Fruit fly (Drosophila melanogaster) whole organism, adult: ENCODE data around the gene HP4.

Source experiments
- CG11617 ChIP-seq: fragments of 200-800 bp; sonication (Bioruptor generic); optimal IDR thresholded peaks from 2 replicates; lab custom pipeline; 2017; ENCODE audit warnings: mild to moderate bottlenecking, missing biosample characterization, missing genetic modification reagents, missing genetic modification characterization
- CG12768 ChIP-seq: fragments of 200-800 bp; sonication (Bioruptor generic); optimal IDR thresholded peaks from 2 replicates; lab custom pipeline; 2017; ENCODE audit warnings: missing biosample characterization, missing genetic modification characterization, mild to moderate bottlenecking, moderate library complexity, missing genetic modification reagents
- CG14711 ChIP-seq: fragments of 200-800 bp; sonication (Bioruptor generic); optimal IDR thresholded peaks from 2 replicates; lab custom pipeline; 2018; ENCODE audit warnings: missing biosample characterization, mild to moderate bottlenecking, missing genetic modification characterization, moderate library complexity
- CG1620 ChIP-seq: fragments of 200-800 bp; sonication (Bioruptor generic); optimal IDR thresholded peaks from 2 replicates; lab custom pipeline; 2016; ENCODE audit warnings: missing biosample characterization, missing genetic modification characterization
- CG33017 ChIP-seq: fragments of 200-800 bp; sonication (Bioruptor generic); optimal IDR thresholded peaks from 2 replicates; lab custom pipeline; 2018; ENCODE audit warnings: missing biosample characterization, mild to moderate bottlenecking, missing genetic modification characterization, moderate library complexity
- CG5204 ChIP-seq: fragments of 200-800 bp; sonication (Bioruptor generic); optimal IDR thresholded peaks from 2 replicates; lab custom pipeline; 2016; ENCODE audit warnings: missing biosample characterization, missing genetic modification characterization
- CG7045 ChIP-seq: fragments of 200-800 bp; sonication (Bioruptor generic); optimal IDR thresholded peaks from 2 replicates; lab custom pipeline; 2017; ENCODE audit warnings: missing biosample characterization, mild to moderate bottlenecking, missing genetic modification characterization
- CG7101 ChIP-seq: fragments of 200-800 bp; sonication (Bioruptor generic); optimal IDR thresholded peaks from 2 replicates; lab custom pipeline; 2018; ENCODE audit warnings: missing biosample characterization, mild to moderate bottlenecking, missing genetic modification characterization, moderate library complexity
- Clk ChIP-seq: fragments of 200-800 bp; sonication (Bioruptor generic); optimal IDR thresholded peaks from 2 replicates; lab custom pipeline; 2017; ENCODE audit warnings: missing biosample characterization, missing genetic modification characterization
- Crg-1 ChIP-seq: fragments of 200-800 bp; sonication (Bioruptor generic); optimal IDR thresholded peaks from 2 replicates; lab custom pipeline; 2016; ENCODE audit warnings: missing biosample characterization, missing genetic modification characterization
- Hr96 ChIP-seq: fragments of 200-800 bp; sonication (Bioruptor generic); optimal IDR thresholded peaks from 2 replicates; lab custom pipeline; 2016; ENCODE audit warnings: missing biosample characterization, missing genetic modification characterization
- Mnt ChIP-seq: fragments of 200-800 bp; sonication (Bioruptor generic); optimal IDR thresholded peaks from 2 replicates; lab custom pipeline; 2016; ENCODE audit warnings: missing biosample characterization, mild to moderate bottlenecking, missing genetic modification characterization
- bab1 ChIP-seq: fragments of 200-800 bp; sonication (Bioruptor generic); optimal IDR thresholded peaks from 3 replicates; lab custom pipeline; 2019; ENCODE audit warnings: missing biosample characterization, mild to moderate bottlenecking, missing genetic modification characterization, moderate library complexity
- cic ChIP-seq: fragments of 200-800 bp; sonication (Bioruptor generic); optimal IDR thresholded peaks from 2 replicates; lab custom pipeline; 2017; ENCODE audit warnings: missing biosample characterization, mild to moderate bottlenecking, missing genetic modification characterization, moderate library complexity
- cnc ChIP-seq, 2 experiments: fragments of >200 bp; optimal IDR thresholded peaks; 2 replicates each; lab custom pipeline; 2017
- kay ChIP-seq: fragments of 200-800 bp; sonication (Bioruptor generic); peaks from one replicate; lab custom pipeline; 2016; ENCODE audit warnings: missing biosample characterization, missing genetic modification characterization, borderline replicate concordance
- ovo ChIP-seq: fragments of 200-800 bp; sonication (Bioruptor generic); optimal IDR thresholded peaks from 2 replicates; lab custom pipeline; 2016; ENCODE audit warnings: missing biosample characterization, missing genetic modification characterization
- pad ChIP-seq: fragments of 200-800 bp; sonication (Bioruptor generic); optimal IDR thresholded peaks from 3 replicates; lab custom pipeline; 2017; ENCODE audit warnings: missing biosample characterization, missing genetic modification characterization, mild to moderate bottlenecking, moderate library complexity, missing genetic modification reagents
- tj ChIP-seq: fragments of 200-800 bp; sonication (Bioruptor generic); optimal IDR thresholded peaks from 3 replicates; lab custom pipeline; 2017; ENCODE audit warnings: missing biosample characterization, mild to moderate bottlenecking, missing genetic modification characterization, moderate library complexity
- toe ChIP-seq: fragments of 200-800 bp; sonication (Bioruptor generic); optimal IDR thresholded peaks from 2 replicates; lab custom pipeline; 2016; ENCODE audit warnings: missing biosample characterization, missing genetic modification characterization

HP4 gene

dm6 chr3L:7940558-7941238, 35.3 kb downstream of the HP4 start:
- TF ChIP-seq Hr96 (GFP tag; lab: Kevin White, UChicago) (no peak), CG7101 (no peak), CG33017 (tag; lab: Kevin White, UChicago) (no peak), cic (GFP tag; lab: Kevin White, UChicago) (no peak), toe (no peak), CG12768 (no peak), Clk (no peak), ovo (GFP tag; lab: Kevin White, UChicago) (no peak), cnc (optimal IDR thresholded peaks at IDR 0.05; lab: Kevin White, UChicago) (no peak), bab1 (GFP tag; lab: Kevin White, UChicago) (no peak), CG7045 (GFP tag; lab: Kevin White, UChicago) (no peak), pad (no peak), Crg-1 (GFP tag; lab: Kevin White, UChicago) (no peak), CG11617 (GFP tag; lab: Kevin White, UChicago) (no peak), Mnt (GFP tag; lab: Kevin White, UChicago) (no peak), kay (GFP tag; lab: Kevin White, UChicago) (no peak), CG5204 (GFP tag; lab: Kevin White, UChicago) (no peak)

DNA sequence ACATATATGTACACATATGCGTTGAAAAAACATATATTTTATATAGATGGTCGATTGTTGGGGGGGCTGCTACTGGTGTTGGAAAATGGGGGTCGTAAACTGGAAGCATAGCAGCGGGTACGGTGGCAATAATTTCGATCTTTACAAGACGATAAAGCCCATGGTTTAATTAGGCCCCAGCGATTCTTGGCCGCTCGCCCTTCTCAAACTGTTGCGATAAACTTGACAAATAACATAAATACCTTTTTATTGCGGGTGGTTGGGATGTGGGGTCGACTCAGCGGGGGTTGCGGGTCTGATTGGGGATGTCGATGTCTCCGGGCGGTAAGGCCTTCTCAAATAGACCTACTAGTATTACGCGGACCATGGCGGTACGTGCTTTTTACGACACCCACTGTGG, 37.3 kb downstream of the HP4 start:
- TF ChIP-seq toe (no peak), CG33017 (tag; lab: Kevin White, UChicago) (no peak), CG12768 (no peak), CG1620 (no peak), Hr96 (GFP tag; lab: Kevin White, UChicago) (no peak), Clk (no peak), cnc (optimal IDR thresholded peaks at IDR 0.05; lab: Kevin White, UChicago) (no peak), kay (GFP tag; lab: Kevin White, UChicago) (no peak), ovo (GFP tag; lab: Kevin White, UChicago) (no peak), tj (GFP tag; lab: Kevin White, UChicago) (no peak), CG7045 (GFP tag; lab: Kevin White, UChicago) (no peak), CG5204 (GFP tag; lab: Kevin White, UChicago) (no peak), Mnt (GFP tag; lab: Kevin White, UChicago) (no peak), pad (no peak), CG11617 (GFP tag; lab: Kevin White, UChicago) (no peak), Crg-1 (GFP tag; lab: Kevin White, UChicago) (no peak)

- no peak for TF ChIP-seq toe
- peak; percentile 1 for TF ChIP-seq CG14711 (tag; lab: Kevin White, UChicago)
- peak; percentile 13 for TF ChIP-seq Mnt (GFP tag; lab: Kevin White, UChicago)
These were observed 39.9 kb downstream of the HP4 start, which contains the start of the genes syd and Srp9 for dm6 chr3L:7935933-7936494. Gene syd, minus strand, starts transcription at chr3L:7936120. Gene Srp9, plus strand, starts transcription at chr3L:7936373.

DNA sequence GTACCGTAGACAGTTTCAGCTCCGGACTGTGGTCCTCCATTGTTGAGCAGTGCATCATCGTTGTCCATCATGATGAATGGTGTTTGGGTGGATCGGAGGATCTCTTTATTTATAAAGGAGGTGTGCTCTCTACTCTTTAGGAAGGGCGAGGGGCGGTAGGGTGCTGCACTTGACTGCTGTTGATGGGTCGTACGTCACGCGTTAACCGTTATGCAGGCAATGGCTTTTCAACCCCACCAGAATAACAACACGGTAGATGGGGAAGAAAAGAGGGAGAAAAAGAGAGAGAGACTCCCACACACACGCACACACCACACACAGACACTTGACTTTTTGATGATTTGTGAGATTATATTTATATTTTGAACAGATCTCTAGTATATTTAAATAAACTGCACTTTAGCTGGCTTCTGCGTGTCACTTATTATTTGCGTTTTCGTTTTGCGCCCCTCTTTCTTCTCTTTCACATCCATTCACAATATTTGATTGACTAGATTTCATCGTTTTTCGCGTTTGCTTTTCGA, 40.5 kb downstream of the HP4 start:
- TF ChIP-seq Clk (no peak), pad (peak; percentile 46), cic (GFP tag; lab: Kevin White, UChicago) (no peak), Crg-1 (GFP tag; lab: Kevin White, UChicago) (no peak), CG11617 (GFP tag; lab: Kevin White, UChicago) (no peak), CG7101 (no peak), cnc (optimal IDR thresholded peaks at IDR 0.05; lab: Kevin White, UChicago) (no peak), ovo (GFP tag; lab: Kevin White, UChicago) (peak; percentile 93), Mnt (GFP tag; lab: Kevin White, UChicago) (no peak), CG1620 (no peak), CG14711 (tag; lab: Kevin White, UChicago) (no peak), Hr96 (GFP tag; lab: Kevin White, UChicago) (no peak), CG33017 (tag; lab: Kevin White, UChicago) (no peak), CG5204 (GFP tag; lab: Kevin White, UChicago) (no peak), tj (GFP tag; lab: Kevin White, UChicago) (no peak), CG12768 (no peak)

DNA sequence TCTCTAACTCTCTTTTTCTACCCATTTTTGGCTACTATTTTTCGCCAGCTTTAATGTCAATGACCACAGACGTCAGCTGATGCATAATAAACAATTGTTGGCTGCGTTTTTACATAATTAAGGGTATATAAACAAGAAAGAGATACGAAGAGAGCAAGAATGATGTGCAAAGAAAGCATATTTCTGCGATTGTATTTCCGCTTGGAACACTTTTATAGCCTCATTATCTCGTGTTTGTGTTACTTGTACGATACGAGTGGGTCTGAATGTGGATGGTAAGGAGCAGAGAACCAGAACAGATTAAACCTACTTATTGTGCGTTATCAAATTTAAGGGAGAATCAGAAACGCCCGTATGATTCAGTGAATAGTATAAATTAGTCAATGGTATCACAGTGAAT, 41.1 kb downstream of the HP4 start:
- no peak for TF ChIP-seq CG5204 (GFP tag; lab: Kevin White, UChicago)
- no peak for TF ChIP-seq Mnt (GFP tag; lab: Kevin White, UChicago)
- no peak for TF ChIP-seq Clk
- no peak for TF ChIP-seq CG11617 (GFP tag; lab: Kevin White, UChicago)
- TF ChIP-seq ovo (GFP tag; lab: Kevin White, UChicago) = no peak
- TF ChIP-seq cic (GFP tag; lab: Kevin White, UChicago) = no peak
- no peak for TF ChIP-seq pad
- TF ChIP-seq Crg-1 (GFP tag; lab: Kevin White, UChicago) = no peak
- no peak for TF ChIP-seq CG12768
- no peak for TF ChIP-seq cnc (optimal IDR thresholded peaks at IDR 0.05; lab: Kevin White, UChicago)
- TF ChIP-seq tj (GFP tag; lab: Kevin White, UChicago) = no peak
- TF ChIP-seq CG7045 (GFP tag; lab: Kevin White, UChicago) = no peak
- no peak for TF ChIP-seq CG7101
- TF ChIP-seq CG33017 (tag; lab: Kevin White, UChicago) = no peak
- TF ChIP-seq CG1620 = no peak

DNA sequence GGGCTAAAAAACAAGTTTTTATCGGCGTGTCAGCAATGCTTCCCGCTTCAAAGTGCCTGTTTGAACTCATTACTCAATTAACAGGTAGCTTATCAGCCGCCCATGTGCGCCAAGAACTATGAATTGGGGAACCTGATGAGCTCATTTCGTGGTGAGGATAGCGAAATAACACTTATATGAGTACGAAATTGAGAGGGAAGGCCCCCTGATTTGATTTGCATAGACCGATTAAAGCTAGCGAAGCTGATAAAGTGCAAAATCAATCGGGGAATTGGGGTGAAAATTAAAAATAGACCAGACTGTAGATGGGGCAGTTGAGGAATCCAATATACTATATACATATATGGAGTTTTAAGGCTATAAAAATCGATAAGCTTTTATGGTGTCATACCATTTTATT, 41.8 kb downstream of the HP4 start:
- no peak for TF ChIP-seq pad
- peak; percentile 47 for TF ChIP-seq kay (GFP tag; lab: Kevin White, UChicago)
- no peak for TF ChIP-seq CG5204 (GFP tag; lab: Kevin White, UChicago)
- TF ChIP-seq Crg-1 (GFP tag; lab: Kevin White, UChicago) = no peak
- TF ChIP-seq ovo (GFP tag; lab: Kevin White, UChicago) = no peak
- TF ChIP-seq CG14711 (tag; lab: Kevin White, UChicago) = no peak
- no peak for TF ChIP-seq CG11617 (GFP tag; lab: Kevin White, UChicago)
- TF ChIP-seq Mnt (GFP tag; lab: Kevin White, UChicago) = peak; percentile 32
- TF ChIP-seq bab1 (GFP tag; lab: Kevin White, UChicago) = no peak
